Fruit fly (Drosophila melanogaster) whole organism, embryonic: Measurements from ENCODE around the gene MESK4.

Source experiments
- Bteb2 ChIP-seq: fragments of 200-800 bp; sonication (Bioruptor generic); optimal IDR thresholded peaks from 2 replicates; lab custom pipeline; 2016; ENCODE audit warnings: missing biosample characterization, missing genetic modification characterization
- CG12155 ChIP-seq: fragments of 200-800 bp; sonication (Bioruptor generic); optimal IDR thresholded peaks from 3 replicates; lab custom pipeline; 2016; ENCODE audit warnings: missing biosample characterization, missing genetic modification characterization
- CG12299 ChIP-seq: fragments of 200-800 bp; sonication (Bioruptor generic); optimal IDR thresholded peaks from 2 replicates; lab custom pipeline; 2018; ENCODE audit warnings: missing biosample characterization, mild to moderate bottlenecking, missing genetic modification characterization
- CG14710 ChIP-seq: fragments of 200-800 bp; sonication (Bioruptor generic); optimal IDR thresholded peaks from 3 replicates; lab custom pipeline; 2019; ENCODE audit warnings: missing biosample characterization, mild to moderate bottlenecking, missing genetic modification characterization, moderate library complexity
- CG15073 ChIP-seq: fragments of 200-800 bp; sonication (Bioruptor generic); optimal IDR thresholded peaks from 2 replicates; lab custom pipeline; 2016; ENCODE audit warnings: missing biosample characterization, missing genetic modification characterization
- CG2889 ChIP-seq: fragments of 200-800 bp; sonication (Bioruptor generic); IDR thresholded peaks from 3 replicates; pipeline ENCODE4 v1.3.6; 2022; ENCODE audit warnings: missing biosample characterization, missing genetic modification characterization
- CG31224 ChIP-seq: fragments of 200-800 bp; sonication (Bioruptor generic); IDR thresholded peaks from 2 replicates; pipeline ENCODE4 v1.3.6; 2022; ENCODE audit warnings: missing biosample characterization, missing genetic modification characterization
- CG31365 ChIP-seq: fragments of 200-800 bp; sonication (Bioruptor generic); optimal IDR thresholded peaks from 2 replicates; lab custom pipeline; 2018; ENCODE audit warnings: missing biosample characterization, mild to moderate bottlenecking, missing genetic modification characterization
- CG4404 ChIP-seq: fragments of 200-800 bp; sonication (Bioruptor generic); IDR thresholded peaks from 2 replicates; pipeline ENCODE4 v1.3.6; 2022; ENCODE audit warnings: missing biosample characterization, missing genetic modification characterization
- CG4730 ChIP-seq: fragments of 200-800 bp; sonication (Bioruptor generic); IDR thresholded peaks from 2 replicates; pipeline ENCODE4 v1.3.6; 2022; ENCODE audit warnings: missing biosample characterization, missing genetic modification characterization
- CG6683 ChIP-seq: fragments of 200-800 bp; sonication (Bioruptor generic); optimal IDR thresholded peaks from 2 replicates; lab custom pipeline; 2017; ENCODE audit warnings: missing biosample characterization, mild to moderate bottlenecking, missing genetic modification characterization, missing genetic modification reagents
- CG7372 ChIP-seq: fragments of 200-800 bp; sonication (Bioruptor generic); IDR thresholded peaks from 2 replicates; pipeline ENCODE4 v1.3.6; 2022; ENCODE audit warnings: missing biosample characterization, missing genetic modification characterization
- CG7839 ChIP-seq: fragments of 200-800 bp; sonication (Bioruptor generic); optimal IDR thresholded peaks from 3 replicates; lab custom pipeline; 2018; ENCODE audit warnings: missing biosample characterization, mild to moderate bottlenecking, missing genetic modification characterization, moderate library complexity
- CHES-1-like ChIP-seq: fragments of 200-800 bp; sonication (Bioruptor generic); optimal IDR thresholded peaks from 2 replicates; lab custom pipeline; 2016; ENCODE audit warnings: missing biosample characterization, missing genetic modification characterization
- CoRest ChIP-seq: fragments of 200-800 bp; sonication (Bioruptor generic); optimal IDR thresholded peaks from 3 replicates; lab custom pipeline; 2018; ENCODE audit warnings: missing biosample characterization, mild to moderate bottlenecking, missing genetic modification characterization, moderate library complexity
- D ChIP-seq, 2 experiments: fragments of 200-800 bp in 1 of 2; fragments of >200 bp in 1 of 2; sonication (Bioruptor generic) in 1 of 2; optimal IDR thresholded peaks; 2 replicates in 1 of 2; 3 replicates in 1 of 2; lab custom pipeline; 2017; ENCODE audit warnings: mild to moderate bottlenecking in 1 of 2, missing biosample characterization in 1 of 2, missing genetic modification characterization in 1 of 2, missing genetic modification reagents in 1 of 2
- Dfd ChIP-seq, 2 experiments: fragments of >200 bp; optimal IDR thresholded peaks; 2 replicates each; lab custom pipeline; 2017; ENCODE audit warnings: missing biosample characterization in 2 of 2, missing genetic modification characterization in 2 of 2
- GATAe ChIP-seq: fragments of 200-800 bp; sonication (Bioruptor generic); conservative IDR thresholded peaks from 2 replicates; pipeline ENCODE4 v1.3.6; 2022; ENCODE audit warnings: missing biosample characterization, missing genetic modification characterization
- H2.0 ChIP-seq: fragments of 200-800 bp; sonication (Bioruptor generic); IDR thresholded peaks from 2 replicates; pipeline ENCODE4 v1.3.6; 2022; ENCODE audit warnings: missing biosample characterization, missing genetic modification characterization
- Jarid2 ChIP-seq: fragments of 200-800 bp; sonication (Bioruptor generic); optimal IDR thresholded peaks from 3 replicates; lab custom pipeline; 2017; ENCODE audit warnings: mild to moderate bottlenecking, missing biosample characterization, missing genetic modification reagents, missing genetic modification characterization
- Kr ChIP-seq: fragments of 200-800 bp; sonication (Bioruptor generic); optimal IDR thresholded peaks from 2 replicates; lab custom pipeline; 2017; ENCODE audit warnings: missing biosample characterization, mild to moderate bottlenecking, missing genetic modification characterization
- Lim3 ChIP-seq: fragments of 200-800 bp; sonication (Bioruptor generic); IDR thresholded peaks from 2 replicates; pipeline ENCODE4 v1.3.6; 2022; ENCODE audit warnings: missing biosample characterization, missing genetic modification characterization
- Mad ChIP-seq: fragments of 200-800 bp; sonication (Bioruptor generic); optimal IDR thresholded peaks from 2 replicates; lab custom pipeline; 2016; ENCODE audit warnings: missing biosample characterization, missing genetic modification characterization
- Nf-YA ChIP-seq: fragments of 200-800 bp; sonication (Bioruptor generic); IDR thresholded peaks from 2 replicates; pipeline ENCODE4 v1.3.6; 2022; ENCODE audit warnings: missing biosample characterization, missing genetic modification characterization
- Opbp ChIP-seq: fragments of 200-800 bp; sonication (Bioruptor generic); IDR thresholded peaks from 3 replicates; pipeline ENCODE4 v1.3.6; 2022; ENCODE audit warnings: missing biosample characterization, missing genetic modification characterization; ENCODE audit not compliant: partially characterized antibody
- Scr ChIP-seq: fragments of 200-800 bp; sonication (Bioruptor generic); IDR thresholded peaks from 2 replicates; pipeline ENCODE4 v1.3.6; 2022; ENCODE audit warnings: missing biosample characterization, missing genetic modification characterization; ENCODE audit not compliant: partially characterized antibody
- Six4 ChIP-seq: fragments of 200-800 bp; sonication (Bioruptor generic); optimal IDR thresholded peaks from 2 replicates; lab custom pipeline; 2016; ENCODE audit warnings: missing biosample characterization, missing genetic modification characterization
- Sox100B ChIP-seq: fragments of 200-800 bp; sonication (Bioruptor generic); optimal IDR thresholded peaks from 3 replicates; lab custom pipeline; 2018; ENCODE audit warnings: missing biosample characterization, mild to moderate bottlenecking, missing genetic modification characterization
- Trl ChIP-seq, 3 experiments: fragments of >200 bp in 2 of 3; fragments of 200-800 bp in 1 of 3; sonication (Bioruptor generic) in 1 of 3; optimal IDR thresholded peaks; 2 replicates in 1 of 3; 3 replicates in 2 of 3; lab custom pipeline; 2016 to 2017; ENCODE audit warnings: missing biosample characterization in 1 of 3, missing genetic modification characterization in 1 of 3
- aop ChIP-seq: fragments of 200-800 bp; sonication (Bioruptor generic); IDR thresholded peaks from 2 replicates; pipeline ENCODE4 v1.3.6; 2022; ENCODE audit warnings: missing biosample characterization, missing genetic modification characterization
- ara ChIP-seq: fragments of 200-800 bp; sonication (Bioruptor generic); IDR thresholded peaks from 2 replicates; pipeline ENCODE4 v1.3.6; 2022; ENCODE audit warnings: missing biosample characterization, missing genetic modification characterization
- ase ChIP-seq: fragments of 200-800 bp; sonication (Bioruptor generic); IDR thresholded peaks from 3 replicates; pipeline ENCODE4 v1.3.6; 2022; ENCODE audit warnings: missing biosample characterization, missing genetic modification characterization
- bowl ChIP-seq: fragments of 200-800 bp; sonication (Bioruptor generic); IDR thresholded peaks from 2 replicates; pipeline ENCODE4 v1.3.6; 2022; ENCODE audit warnings: missing biosample characterization, missing genetic modification characterization
- chinmo ChIP-seq: fragments of 200-800 bp; sonication (Bioruptor generic); IDR thresholded peaks from 4 replicates; pipeline ENCODE4 v1.3.6; 2022; ENCODE audit warnings: missing biosample characterization, missing genetic modification characterization; ENCODE audit not compliant: partially characterized antibody
- chn ChIP-seq: fragments of 200-800 bp; sonication (Bioruptor generic); optimal IDR thresholded peaks from 2 replicates; lab custom pipeline; 2016; ENCODE audit warnings: missing biosample characterization, missing genetic modification characterization
- ci ChIP-seq: fragments of 200-800 bp; sonication (Bioruptor generic); IDR thresholded peaks from 3 replicates; pipeline ENCODE4 v1.3.6; 2022; ENCODE audit warnings: missing biosample characterization, missing genetic modification characterization
- eyg ChIP-seq: fragments of 200-800 bp; sonication (Bioruptor generic); optimal IDR thresholded peaks from 3 replicates; lab custom pipeline; 2016; ENCODE audit warnings: missing biosample characterization, missing genetic modification characterization
- fd96Cb ChIP-seq: fragments of 200-800 bp; sonication (Bioruptor generic); optimal IDR thresholded peaks from 2 replicates; lab custom pipeline; 2018; ENCODE audit warnings: missing biosample characterization, mild to moderate bottlenecking, missing genetic modification characterization, moderate library complexity
- gcm2 ChIP-seq: fragments of 200-800 bp; sonication (Bioruptor generic); optimal IDR thresholded peaks from 2 replicates; lab custom pipeline; 2016; ENCODE audit warnings: missing biosample characterization, missing genetic modification characterization
- hb ChIP-seq: fragments of 200-800 bp; sonication (Bioruptor generic); IDR thresholded peaks from 3 replicates; pipeline ENCODE4 v1.3.6; 2022; ENCODE audit warnings: missing biosample characterization, missing genetic modification characterization; ENCODE audit not compliant: partially characterized antibody
- jing ChIP-seq: fragments of 200-800 bp; sonication (Bioruptor generic); optimal IDR thresholded peaks from 2 replicates; lab custom pipeline; 2018; ENCODE audit warnings: missing biosample characterization, mild to moderate bottlenecking, missing genetic modification characterization
- jumu ChIP-seq: fragments of 200-800 bp; sonication (Bioruptor generic); optimal IDR thresholded peaks from 3 replicates; lab custom pipeline; 2016; ENCODE audit warnings: missing biosample characterization, missing genetic modification characterization
- lbe ChIP-seq: fragments of 200-800 bp; sonication (Bioruptor generic); optimal IDR thresholded peaks from 2 replicates; lab custom pipeline; 2016; ENCODE audit warnings: missing biosample characterization, mild to moderate bottlenecking, missing genetic modification characterization
- lmd ChIP-seq: fragments of 200-800 bp; sonication (Bioruptor generic); IDR thresholded peaks from 2 replicates; pipeline ENCODE4 v1.3.6; 2022; ENCODE audit warnings: missing biosample characterization, missing genetic modification characterization
- nerfin-1 ChIP-seq: fragments of 200-800 bp; sonication (Bioruptor generic); optimal IDR thresholded peaks from 3 replicates; lab custom pipeline; 2019; ENCODE audit warnings: missing biosample characterization, mild to moderate bottlenecking, missing genetic modification characterization, moderate library complexity
- oc ChIP-seq: fragments of 200-800 bp; sonication (Bioruptor generic); optimal IDR thresholded peaks from 2 replicates; lab custom pipeline; 2018; ENCODE audit warnings: missing biosample characterization, mild to moderate bottlenecking, missing genetic modification characterization, moderate library complexity
- otp ChIP-seq: fragments of 200-800 bp; sonication (Bioruptor generic); IDR thresholded peaks from 3 replicates; pipeline ENCODE4, ENCODE4 v1.3.6; 2022; ENCODE audit warnings: missing biosample characterization, missing genetic modification characterization
- sens ChIP-seq: fragments of 200-800 bp; sonication (Bioruptor generic); peaks from one replicate; lab custom pipeline; 2016; ENCODE audit warnings: missing biosample characterization, missing genetic modification characterization
- tgo ChIP-seq: fragments of 200-800 bp; sonication (Bioruptor generic); IDR thresholded peaks from 3 replicates; pipeline ENCODE4 v1.3.6; 2022; ENCODE audit warnings: missing biosample characterization, missing genetic modification characterization
- unc-4 ChIP-seq: fragments of 200-800 bp; sonication (Bioruptor generic); IDR thresholded peaks from 2 replicates; pipeline ENCODE4 v1.3.6; 2022; ENCODE audit warnings: missing biosample characterization, missing genetic modification characterization; ENCODE audit not compliant: partially characterized antibody

MESK4 gene

dm6 chr3R:17020956-17021355 is 32.3 kb downstream of the MESK4 start, which contains the start of gene Adsl (continued):
- TF ChIP-seq Bteb2 (GFP tag; lab: Kevin White, UChicago) (no peak), Six4 (GFP tag; lab: Kevin White, UChicago) (peak; percentile 49), jing (no peak), tgo (GFP tag; lab: Robert Waterston, UW) (peak; percentile 19; the same call in 1 of the 3 replicates), chn (GFP tag; lab: Kevin White, UChicago) (no peak), D (optimal IDR thresholded peaks at IDR 0.05; lab: Kevin White, UChicago) (no peak), D (GFP tag; optimal IDR thresholded peaks at IDR 0.05; lab: Kevin White, UChicago) (peak; percentile 47), ase (GFP tag; lab: Robert Waterston, UW) (no peak), unc-4 (0 out of 2 replicates have a peak, but pooled peaks have one; percentile 29), CG31365 (tag; lab: Kevin White, UChicago) (peak; percentile 44), Jarid2 (GFP tag; lab: Kevin White, UChicago) (peak; percentile 60), CG2889 (no peak), sens (peak; percentile 89), CG4730 (GFP tag; lab: Robert Waterston, UW) (no peak), otp (GFP tag; lab: Robert Waterston, UW) (peak; percentile 68; the same call in 2 of the 3 replicates), fd96Cb (tag; lab: Kevin White, UChicago) (no peak), CG6683 (no peak), ara (GFP tag; lab: Robert Waterston, UW) (peak; percentile 56), CG7839 (tag; lab: Kevin White, UChicago) (no peak), Scr (GFP tag; lab: Robert Waterston, UW) (peak; percentile 33; the same call in 1 of the 2 replicates), H2.0 (GFP tag; lab: Robert Waterston, UW) (no peak), jumu (GFP tag; lab: Kevin White, UChicago) (no peak), Dfd (GFP tag; optimal IDR thresholded peaks at IDR 0.05; lab: Kevin White, UChicago) (no peak), CG12155 (GFP tag; lab: Kevin White, UChicago) (no peak), Lim3 (GFP tag; lab: Robert Waterston, UW) (no peak), CG31224 (no peak), aop (GFP tag; lab: Robert Waterston, UW) (peak; percentile 62; the same call in 1 of the 2 replicates), CHES-1-like (GFP tag; lab: Kevin White, UChicago) (no peak), CG12299 (tag; lab: Kevin White, UChicago) (peak; percentile 45), Kr (GFP tag; lab: Kevin White, UChicago) (no peak), Mad (GFP tag; lab: Kevin White, UChicago) (peak; percentile 18), bowl (GFP tag; lab: Robert Waterston, UW) (no peak), CG7372 (no peak), Sox100B (GFP tag; lab: Kevin White, UChicago) (peak; percentile 74), CG15073 (GFP tag; lab: Kevin White, UChicago) (no peak), lbe (GFP tag; lab: Kevin White, UChicago) (no peak), lmd (no peak), eyg (GFP tag; lab: Kevin White, UChicago) (peak; percentile 3), ci (GFP tag; lab: Robert Waterston, UW) (peak; percentile 91), nerfin-1 (no peak), GATAe (GFP tag; lab: Robert Waterston, UW) (no peak), Opbp (GFP tag; lab: Robert Waterston, UW) (no peak), CG14710 (tag; lab: Kevin White, UChicago) (peak; percentile 79), gcm2 (GFP tag; lab: Kevin White, UChicago) (peak; percentile 41), CoRest (peak; percentile 85), Trl (optimal IDR thresholded peaks at IDR 0.05; lab: Kevin White, UChicago) (no peak), Trl (GFP tag; optimal IDR thresholded peaks at IDR 0.05; lab: Kevin White, UChicago) (no peak), chinmo (0 out of 4 replicates have a peak, but pooled peaks have one; percentile 38), oc (tag; lab: Kevin White, UChicago) (peak; percentile 62), Nf-YA (GFP tag; lab: Robert Waterston, UW) (peak; percentile 49; the same call in 1 of the 2 replicates), CG4404 (GFP tag; lab: Robert Waterston, UW) (no peak), hb (GFP tag; lab: Robert Waterston, UW) (no peak)
